Worm (Caenorhabditis elegans) whole organism, L1 larva: ENCODE measurements around the gene F35E12.6.

Source experiments
- C04F5.9 ChIP-seq: sonication (generic microtip); optimal IDR thresholded peaks from 2 replicates; lab custom pipeline; 2016; ENCODE audit warnings: missing genetic modification characterization, missing compliant biosample characterization
- C16A3.4 ChIP-seq: fragments of 150-350 bp; optimal IDR thresholded peaks from 2 replicates; lab custom pipeline; 2014; ENCODE audit warnings: missing biosample characterization, missing genetic modification characterization
- Y116A8C.19 ChIP-seq: sonication (generic microtip); optimal IDR thresholded peaks from 2 replicates; lab custom pipeline; 2016; ENCODE audit warnings: missing compliant biosample characterization, missing genetic modification characterization, borderline replicate concordance
- aha-1 ChIP-seq: fragments of 150-350 bp; optimal IDR thresholded peaks from 2 replicates; lab custom pipeline; 2014; ENCODE audit warnings: missing biosample characterization, missing genetic modification characterization
- alr-1 ChIP-seq: fragments of 200-800 bp; sonication (Bioruptor generic); optimal IDR thresholded peaks from 2 replicates; lab custom pipeline; 2018; ENCODE audit warnings: borderline replicate concordance, mild to moderate bottlenecking, missing genetic modification characterization, missing compliant biosample characterization
- aly-2 ChIP-seq: fragments of 150-350 bp; optimal IDR thresholded peaks from 2 replicates; lab custom pipeline; 2014; ENCODE audit warnings: missing biosample characterization, missing genetic modification characterization
- ama-1 ChIP-seq: fragments of 150-350 bp; optimal IDR thresholded peaks from 2 replicates; lab custom pipeline; 2014
- blmp-1 ChIP-seq: fragments of 150-350 bp; optimal IDR thresholded peaks from 2 replicates; lab custom pipeline; 2014; ENCODE audit warnings: missing biosample characterization, missing genetic modification characterization
- ceh-63 ChIP-seq: fragments of 200-800 bp; sonication (Bioruptor generic); optimal IDR thresholded peaks from 2 replicates; lab custom pipeline; 2018; ENCODE audit warnings: mild to moderate bottlenecking, missing genetic modification characterization, missing compliant biosample characterization
- ceh-8 ChIP-seq: fragments of 200-800 bp; sonication (Bioruptor generic); optimal IDR thresholded peaks from 2 replicates; lab custom pipeline; 2018; ENCODE audit warnings: mild to moderate bottlenecking, missing genetic modification characterization, moderate library complexity, missing compliant biosample characterization
- dpl-1 ChIP-seq, 3 experiments: fragments of 150-350 bp in 2 of 3; sonication (generic microtip) in 1 of 3; optimal IDR thresholded peaks; 2 replicates each; lab custom pipeline; 2014 to 2017; ENCODE audit warnings: missing biosample characterization in 3 of 3, missing genetic modification characterization in 3 of 3, missing genetic modification reagents in 3 of 3
- dsc-1 ChIP-seq: sonication (generic microtip); optimal IDR thresholded peaks from 2 replicates; lab custom pipeline; 2016; ENCODE audit warnings: mild to moderate bottlenecking, missing genetic modification characterization, missing compliant biosample characterization
- efl-1 ChIP-seq, 4 experiments: fragments of 150-350 bp; optimal IDR thresholded peaks in 3 of 4; peaks in 1 of 4; 1 replicate in 1 of 4; 2 replicates in 3 of 4; lab custom pipeline; 2014; ENCODE audit warnings: missing biosample characterization in 2 of 4, missing genetic modification characterization in 2 of 4, missing genetic modification reagents in 2 of 4
- egl-13 ChIP-seq: sonication (generic microtip); optimal IDR thresholded peaks from 2 replicates; lab custom pipeline; 2016; ENCODE audit warnings: missing genotype, missing genetic modification reagents, missing genetic modification characterization, missing compliant biosample characterization
- egl-27 ChIP-seq, 2 experiments: fragments of 150-350 bp in 1 of 2; sonication (generic microtip); optimal IDR thresholded peaks; 3 replicates each; lab custom pipeline; 2017 to 2018; ENCODE audit warnings: missing biosample characterization in 2 of 2, missing genetic modification characterization in 2 of 2, missing genetic modification reagents in 2 of 2
- elt-2 ChIP-seq: sonication (generic microtip); optimal IDR thresholded peaks from 2 replicates; lab custom pipeline; 2016; ENCODE audit warnings: missing genetic modification characterization, mild to moderate bottlenecking, inconsistent platforms, missing compliant biosample characterization, missing genetic modification reagents
- elt-3 ChIP-seq, 6 experiments: fragments of 150-350 bp in 1 of 6; sonication (generic microtip); optimal IDR thresholded peaks; 2 replicates each; lab custom pipeline; 2017 to 2018; ENCODE audit warnings: missing biosample characterization in 6 of 6, missing genetic modification characterization in 6 of 6, inconsistent platforms in 1 of 6
- fkh-8 ChIP-seq: sonication (generic microtip); optimal IDR thresholded peaks from 2 replicates; lab custom pipeline; 2016; ENCODE audit warnings: mild to moderate bottlenecking, missing genetic modification characterization, missing compliant biosample characterization
- fos-1 ChIP-seq: fragments of 150-350 bp; optimal IDR thresholded peaks from 2 replicates; lab custom pipeline; 2014; ENCODE audit warnings: missing biosample characterization, missing genetic modification characterization
- isw-1 ChIP-seq: fragments of 200-800 bp; sonication (Bioruptor generic); IDR thresholded peaks from 2 replicates; pipeline ENCODE4 v1.3.6; 2022; ENCODE audit warnings: missing genetic modification characterization, missing compliant biosample characterization
- lin-14 ChIP-seq: fragments of 200-800 bp; sonication (Bioruptor generic); optimal IDR thresholded peaks from 2 replicates; lab custom pipeline; 2018; ENCODE audit warnings: mild to moderate bottlenecking, missing genetic modification characterization, moderate library complexity, missing compliant biosample characterization
- lin-15B ChIP-seq: fragments of 150-350 bp; sonication (generic microtip); optimal IDR thresholded peaks from 3 replicates; lab custom pipeline; 2014; ENCODE audit warnings: missing biosample characterization, missing genetic modification characterization
- lin-39 ChIP-seq: fragments of 150-350 bp; optimal IDR thresholded peaks from 2 replicates; lab custom pipeline; 2014; ENCODE audit warnings: missing biosample characterization, missing genetic modification reagents, missing genetic modification characterization
- mdl-1 ChIP-seq, 2 experiments: fragments of 150-350 bp; optimal IDR thresholded peaks; 2 replicates each; lab custom pipeline; 2014 to 2017; ENCODE audit warnings: missing biosample characterization in 2 of 2, missing genetic modification characterization in 2 of 2, inconsistent platforms in 1 of 2
- mef-2 ChIP-seq: fragments of 150-350 bp; optimal IDR thresholded peaks from 2 replicates; lab custom pipeline; 2014; ENCODE audit warnings: missing biosample characterization, missing genetic modification characterization
- mep-1 ChIP-seq: fragments of 150-350 bp; optimal IDR thresholded peaks from 2 replicates; lab custom pipeline; 2014; ENCODE audit warnings: missing biosample characterization, missing genetic modification characterization
- nhr-71 ChIP-seq: sonication (generic microtip); optimal IDR thresholded peaks from 2 replicates; lab custom pipeline; 2016; ENCODE audit warnings: mild to moderate bottlenecking, missing genetic modification characterization, moderate library complexity, missing compliant biosample characterization
- nhr-77 ChIP-seq: fragments of 150-350 bp; optimal IDR thresholded peaks from 2 replicates; lab custom pipeline; 2014; ENCODE audit warnings: missing biosample characterization, missing genetic modification characterization
- nhr-84 ChIP-seq: sonication (generic microtip); optimal IDR thresholded peaks from 2 replicates; lab custom pipeline; 2017; ENCODE audit warnings: missing biosample characterization, missing genetic modification characterization
- nhr-85 ChIP-seq: sonication (generic microtip); peaks from one replicate; lab custom pipeline; 2016; ENCODE audit warnings: missing genetic modification characterization, inconsistent platforms, missing compliant biosample characterization
- snpc-4 ChIP-seq: fragments of 150-350 bp; optimal IDR thresholded peaks from 2 replicates; lab custom pipeline; 2014; ENCODE audit warnings: missing biosample characterization, missing genetic modification characterization
- sup-37 ChIP-seq: fragments of 200-800 bp; sonication (Bioruptor generic); optimal IDR thresholded peaks from 2 replicates; lab custom pipeline; 2018; ENCODE audit warnings: mild to moderate bottlenecking, missing genetic modification characterization, missing compliant biosample characterization
- unc-130 ChIP-seq: fragments of 150-350 bp; optimal IDR thresholded peaks from 2 replicates; lab custom pipeline; 2017; ENCODE audit warnings: missing biosample characterization, missing genetic modification characterization, inconsistent platforms
- unc-98 ChIP-seq: fragments of 200-800 bp; sonication (Bioruptor generic); IDR thresholded peaks from 2 replicates; pipeline ENCODE4 v1.3.6; 2022; ENCODE audit warnings: missing genetic modification characterization, missing compliant biosample characterization
- vab-15 ChIP-seq: sonication (generic microtip); optimal IDR thresholded peaks from 2 replicates; lab custom pipeline; 2017; ENCODE audit warnings: missing genotype, mild to moderate bottlenecking, missing genetic modification characterization, missing compliant biosample characterization

The F35E12.6 gene

ce11 chrV:13703960-13704359 lies 32.1 kb downstream of the F35E12.6 start, which contains the start of gene T01D3.3:
TSS of gene T01D3.3 (plus strand) at chrV:13704271.
- TF ChIP-seq nhr-85 (tag; lab: Kevin White, UChicago) (peak; percentile 59), ama-1 (no peak), fos-1 (tag; lab: Kevin White, UChicago) (no peak), mep-1 (tag; lab: Kevin White, UChicago) (peak; percentile 56), blmp-1 (tag; lab: Kevin White, UChicago) (peak; percentile 92), elt-2 (tag; lab: Kevin White, UChicago) (no peak), unc-130 (tag; lab: Kevin White, UChicago) (peak; percentile 23), lin-14 (peak; percentile 50), aha-1 (no peak), egl-27 (tag; optimal IDR thresholded peaks at IDR 0.05; lab: Kevin White, UChicago) (no peak), vab-15 (tag; lab: Kevin White, UChicago) (no peak), nhr-71 (no peak), mdl-1 (tag; optimal IDR thresholded peaks at IDR 0.05; lab: Kevin White, UChicago) (peak in 1 of 2 experiments; percentile 51), mef-2 (tag; lab: Kevin White, UChicago) (no peak), lin-39 (tag; lab: Kevin White, UChicago) (no peak), elt-3 (tag; optimal IDR thresholded peaks at IDR 0.05; lab: Kevin White, UChicago) (peak in 3 of 6 experiments; percentile 3 to 61 (median 22)), ceh-8 (GFP tag; lab: Kevin White, UChicago) (no peak), Y116A8C.19 (tag; lab: Kevin White, UChicago) (no peak), dpl-1 (GFP tag; optimal IDR thresholded peaks at IDR 0.05; lab: Kevin White, UChicago) (peak in 2 of 3 experiments; percentile 14 to 32), C16A3.4 (tag; lab: Kevin White, UChicago) (peak; percentile 36)

DNA sequence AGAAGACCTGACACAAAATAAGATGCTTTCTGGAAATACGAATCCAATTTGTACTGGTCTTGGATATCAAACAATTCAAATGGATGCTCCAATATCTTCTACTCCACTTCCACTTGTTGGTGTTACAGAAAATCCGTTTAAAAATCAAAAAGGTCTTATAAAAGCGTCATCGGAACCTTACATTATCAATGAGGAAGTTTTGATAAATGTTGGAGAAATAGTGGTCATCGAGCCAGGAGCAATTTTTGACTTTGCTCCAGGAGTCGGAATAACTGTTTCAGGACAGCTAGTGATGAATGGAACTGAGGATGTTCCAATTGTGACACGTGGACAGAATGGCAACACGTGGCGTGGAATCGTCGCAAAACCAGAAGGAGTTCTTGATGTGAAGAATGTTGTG lies 41.9 kb downstream of the F35E12.6 start:
- TF ChIP-seq dsc-1 (tag; lab: Kevin White, UChicago) (no peak), efl-1 (optimal IDR thresholded peaks at IDR 0.05; lab: Kevin White, UChicago) (no peak), efl-1 (GFP tag; optimal IDR thresholded peaks at IDR 0.05 in 1 of 2; lab: Kevin White, UChicago) (peak in 1 of 2 experiments; percentile 91)

ce11 chrV:13690276-13690675 lies 45.8 kb downstream of the F35E12.6 start:
- TF ChIP-seq egl-13 (tag; lab: Kevin White, UChicago) (no peak), sup-37 (GFP tag; lab: Kevin White, UChicago) (no peak), lin-14 (peak; percentile 8), nhr-71 (no peak)

DNA sequence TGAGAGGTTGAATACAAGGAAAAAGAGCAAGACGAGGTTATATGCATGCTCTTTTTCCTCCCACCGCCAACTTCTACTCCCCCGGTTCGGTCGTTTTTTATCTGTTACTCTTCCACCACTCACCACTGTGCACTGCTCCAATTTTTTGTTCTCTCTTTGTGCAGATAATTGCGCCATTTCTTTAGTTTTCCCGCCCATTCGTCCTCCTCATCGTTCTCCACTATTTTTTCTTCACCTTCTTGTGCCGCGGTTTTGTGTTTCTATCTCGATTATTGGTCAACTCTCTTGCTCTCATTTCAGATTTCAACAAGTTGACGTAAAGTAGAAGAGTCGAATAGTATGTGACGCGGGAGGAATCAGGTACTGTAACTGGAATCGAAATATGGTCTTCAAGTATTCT lies 46.5 kb downstream of the F35E12.6 start, which contains the start of gene T01D3.1:
Gene T01D3.1 (plus strand): TSS at position 301 of the 400 bp plus-strand sequence.
- TF ChIP-seq fkh-8 (tag; lab: Kevin White, UChicago) (no peak), aly-2 (tag; lab: Kevin White, UChicago) (no peak), lin-15B (no peak), snpc-4 (tag; lab: Kevin White, UChicago) (no peak), ceh-63 (GFP tag; lab: Kevin White, UChicago) (no peak), nhr-84 (tag; lab: Kevin White, UChicago) (no peak), alr-1 (tag; lab: Kevin White, UChicago) (no peak), C04F5.9 (tag; lab: Kevin White, UChicago) (no peak), nhr-71 (no peak), egl-27 (tag; optimal IDR thresholded peaks at IDR 0.05; lab: Kevin White, UChicago) (no peak), mep-1 (tag; lab: Kevin White, UChicago) (no peak), nhr-77 (tag; lab: Kevin White, UChicago) (no peak), unc-98 (no peak), isw-1 (GFP tag; lab: Robert Waterston, UW) (no peak)
